Worm (Caenorhabditis elegans) whole organism, late embryonic: ENCODE data around the gene F35H8.2.

Source experiments
- K09A11.1 ChIP-seq: sonication (generic microtip); optimal IDR thresholded peaks from 2 replicates; lab custom pipeline; 2017; ENCODE audit warnings: antibody characterized with exemption, mild to moderate bottlenecking, missing genetic modification characterization, missing compliant biosample characterization; ENCODE audit not compliant: insufficient read depth
- T23F11.4 ChIP-seq: fragments of 200-800 bp; sonication (Bioruptor generic); optimal IDR thresholded peaks from 2 replicates; lab custom pipeline; 2018; ENCODE audit warnings: mild to moderate bottlenecking, missing genetic modification characterization, missing compliant biosample characterization
- ama-1 ChIP-seq: fragments of 150-350 bp; optimal IDR thresholded peaks from 2 replicates; lab custom pipeline; 2014
- ceh-14 ChIP-seq: sonication (generic microtip); optimal IDR thresholded peaks from 2 replicates; lab custom pipeline; 2016; ENCODE audit warnings: missing genotype, missing genetic modification characterization, missing compliant biosample characterization
- ceh-18 ChIP-seq: sonication (generic microtip); optimal IDR thresholded peaks from 2 replicates; lab custom pipeline; 2016; ENCODE audit warnings: missing genetic modification characterization, missing compliant biosample characterization
- ceh-19 ChIP-seq: fragments of 200-800 bp; sonication (Bioruptor generic); optimal IDR thresholded peaks from 2 replicates; lab custom pipeline; 2018; ENCODE audit warnings: mild to moderate bottlenecking, missing genetic modification characterization, missing compliant biosample characterization
- ceh-2 ChIP-seq: sonication (generic microtip); optimal IDR thresholded peaks from 2 replicates; lab custom pipeline; 2016; ENCODE audit warnings: missing genotype, missing genetic modification characterization, missing compliant biosample characterization
- ceh-22 ChIP-seq: sonication (generic microtip); optimal IDR thresholded peaks from 2 replicates; lab custom pipeline; 2017; ENCODE audit warnings: missing biosample characterization, missing genetic modification characterization
- ceh-24 ChIP-seq: sonication (generic microtip); optimal IDR thresholded peaks from 2 replicates; lab custom pipeline; 2016; ENCODE audit warnings: mild to moderate bottlenecking, missing genetic modification characterization, missing compliant biosample characterization
- ceh-34 ChIP-seq: sonication (generic microtip); optimal IDR thresholded peaks from 2 replicates; lab custom pipeline; 2016; ENCODE audit warnings: mild to moderate bottlenecking, missing genetic modification characterization, missing compliant biosample characterization
- ceh-45 ChIP-seq: fragments of 200-800 bp; sonication (Bioruptor generic); IDR thresholded peaks from 2 replicates; pipeline ENCODE4 v1.3.6; 2022; ENCODE audit warnings: missing genetic modification reagents, missing genetic modification characterization, missing compliant biosample characterization
- ceh-6 ChIP-seq: fragments of 200-800 bp; sonication (Bioruptor generic); optimal IDR thresholded peaks from 2 replicates; lab custom pipeline; 2018; ENCODE audit warnings: mild to moderate bottlenecking, missing genetic modification characterization, missing compliant biosample characterization
- ceh-9 ChIP-seq: sonication (generic microtip); optimal IDR thresholded peaks from 2 replicates; lab custom pipeline; 2016; ENCODE audit warnings: mild to moderate bottlenecking, missing genetic modification characterization, inconsistent platforms, missing compliant biosample characterization
- dmd-4 ChIP-seq: sonication (generic microtip); optimal IDR thresholded peaks from 2 replicates; lab custom pipeline; 2016; ENCODE audit warnings: borderline replicate concordance, missing genetic modification characterization, missing compliant biosample characterization
- dve-1 ChIP-seq: sonication (generic microtip); optimal IDR thresholded peaks from 2 replicates; lab custom pipeline; 2017; ENCODE audit warnings: antibody characterized with exemption, mild to moderate bottlenecking, missing genetic modification characterization, missing compliant biosample characterization
- elt-4 ChIP-seq: sonication (generic microtip); optimal IDR thresholded peaks from 2 replicates; lab custom pipeline; 2016; ENCODE audit warnings: missing genetic modification characterization, missing compliant biosample characterization
- ets-4 ChIP-seq: sonication (generic microtip); optimal IDR thresholded peaks from 2 replicates; lab custom pipeline; 2016; ENCODE audit warnings: missing genetic modification characterization, missing compliant biosample characterization
- eyg-1 ChIP-seq: sonication (generic microtip); optimal IDR thresholded peaks from 2 replicates; lab custom pipeline; 2016; ENCODE audit warnings: missing genotype, missing genetic modification characterization, missing compliant biosample characterization
- fax-1 ChIP-seq: sonication (generic microtip); optimal IDR thresholded peaks from 2 replicates; lab custom pipeline; 2016; ENCODE audit warnings: missing genotype, missing genetic modification characterization, missing compliant biosample characterization
- fkh-10 ChIP-seq: fragments of 150-350 bp; optimal IDR thresholded peaks from 2 replicates; lab custom pipeline; 2014; ENCODE audit warnings: missing biosample characterization, missing genetic modification reagents, missing genetic modification characterization
- hlh-13 ChIP-seq: fragments of 200-800 bp; sonication (Bioruptor generic); optimal IDR thresholded peaks from 2 replicates; lab custom pipeline; 2018; ENCODE audit warnings: mild to moderate bottlenecking, missing genetic modification characterization, missing compliant biosample characterization
- hlh-15 ChIP-seq: sonication (generic microtip); optimal IDR thresholded peaks from 2 replicates; lab custom pipeline; 2016; ENCODE audit warnings: missing genetic modification characterization, missing compliant biosample characterization
- hlh-30 ChIP-seq: sonication (generic microtip); optimal IDR thresholded peaks from 2 replicates; lab custom pipeline; 2017; ENCODE audit warnings: antibody characterized with exemption, missing genetic modification characterization, missing compliant biosample characterization; ENCODE audit not compliant: insufficient read depth
- hlh-6 ChIP-seq: sonication (generic microtip); optimal IDR thresholded peaks from 2 replicates; lab custom pipeline; 2016; ENCODE audit warnings: missing genotype, missing genetic modification characterization, missing compliant biosample characterization
- hlh-8 ChIP-seq: sonication (generic microtip); optimal IDR thresholded peaks from 2 replicates; lab custom pipeline; 2016; ENCODE audit warnings: missing genotype, missing genetic modification characterization, missing compliant biosample characterization
- lim-6 ChIP-seq: sonication (generic microtip); optimal IDR thresholded peaks from 2 replicates; lab custom pipeline; 2016; ENCODE audit warnings: missing genetic modification characterization, missing compliant biosample characterization
- madf-2 ChIP-seq: sonication (generic microtip); optimal IDR thresholded peaks from 2 replicates; lab custom pipeline; 2017; ENCODE audit warnings: missing genetic modification characterization, missing compliant biosample characterization
- mec-3 ChIP-seq: sonication (generic microtip); optimal IDR thresholded peaks from 2 replicates; lab custom pipeline; 2016; ENCODE audit warnings: borderline replicate concordance, missing genetic modification characterization, missing compliant biosample characterization
- nfya-1 ChIP-seq: sonication (generic microtip); optimal IDR thresholded peaks from 2 replicates; lab custom pipeline; 2017; ENCODE audit warnings: missing genetic modification characterization, mild to moderate bottlenecking, missing compliant biosample characterization, antibody characterized with exemption, moderate library complexity
- npax-4 ChIP-seq: sonication (generic microtip); optimal IDR thresholded peaks from 2 replicates; lab custom pipeline; 2016; ENCODE audit warnings: missing genetic modification characterization, missing compliant biosample characterization
- pag-3 ChIP-seq: sonication (generic microtip); optimal IDR thresholded peaks from 2 replicates; lab custom pipeline; 2016; ENCODE audit warnings: missing compliant biosample characterization, missing genetic modification characterization, borderline replicate concordance
- pat-9 ChIP-seq: fragments of 200-800 bp; sonication (Bioruptor generic); optimal IDR thresholded peaks from 2 replicates; lab custom pipeline; 2018; ENCODE audit warnings: mild to moderate bottlenecking, missing genetic modification characterization, moderate library complexity, missing compliant biosample characterization
- pqm-1 ChIP-seq: sonication (generic microtip); optimal IDR thresholded peaks from 2 replicates; lab custom pipeline; 2016; ENCODE audit warnings: missing genetic modification characterization, missing compliant biosample characterization
- pros-1 ChIP-seq: fragments of 150-350 bp; optimal IDR thresholded peaks from 2 replicates; lab custom pipeline; 2014; ENCODE audit warnings: missing biosample characterization, missing genetic modification reagents, missing genetic modification characterization
- rnt-1 ChIP-seq: sonication (generic microtip); optimal IDR thresholded peaks from 2 replicates; lab custom pipeline; 2016; ENCODE audit warnings: missing genetic modification characterization, missing compliant biosample characterization
- sox-2 ChIP-seq: fragments of 200-800 bp; sonication (Bioruptor generic); IDR thresholded peaks from 2 replicates; pipeline ENCODE4 v1.3.6; 2022; ENCODE audit warnings: missing genetic modification reagents, missing genetic modification characterization, missing compliant biosample characterization
- sox-4 ChIP-seq: sonication (generic microtip); optimal IDR thresholded peaks from 2 replicates; lab custom pipeline; 2017; ENCODE audit warnings: mild to moderate bottlenecking, missing genetic modification characterization, inconsistent platforms, missing compliant biosample characterization
- syd-9 ChIP-seq: sonication (generic microtip); optimal IDR thresholded peaks from 2 replicates; lab custom pipeline; 2016; ENCODE audit warnings: mild to moderate bottlenecking, missing genetic modification characterization, moderate library complexity, missing compliant biosample characterization
- unc-3 ChIP-seq, 2 experiments: fragments of 200-800 bp in 1 of 2; sonication (Bioruptor generic) in 1 of 2; sonication (generic microtip) in 1 of 2; conservative IDR thresholded peaks in 1 of 2; optimal IDR thresholded peaks in 1 of 2; 2 replicates each; pipeline versions ENCODE4 v1.3.6 to Lab custom; 2016 to 2022; ENCODE audit warnings: missing compliant biosample characterization in 2 of 2, missing genetic modification characterization in 2 of 2, missing genetic modification reagents in 1 of 2
- unc-42 ChIP-seq: sonication (generic microtip); optimal IDR thresholded peaks from 2 replicates; lab custom pipeline; 2016; ENCODE audit warnings: missing genotype, missing genetic modification characterization, missing compliant biosample characterization
- unc-55 ChIP-seq: sonication (generic microtip); optimal IDR thresholded peaks from 2 replicates; lab custom pipeline; 2017; ENCODE audit warnings: missing biosample characterization, missing genetic modification reagents, missing genetic modification characterization
- unc-86 ChIP-seq: sonication (generic microtip); optimal IDR thresholded peaks from 2 replicates; lab custom pipeline; 2016; ENCODE audit warnings: missing genetic modification characterization, missing compliant biosample characterization

Gene F35H8.2

ce11 chrII:9600022-9600722 lies 44.9 kb downstream of the F35H8.2 start:
- no peak for TF ChIP-seq ceh-22 (tag; lab: Kevin White, UChicago)
- no peak for TF ChIP-seq ama-1 (lab: Kevin White, UChicago)
- TF ChIP-seq elt-4 (tag; lab: Kevin White, UChicago), result no peak
- TF ChIP-seq madf-2, result no peak
- TF ChIP-seq ceh-6 (GFP tag; lab: Kevin White, UChicago), result no peak
- TF ChIP-seq dve-1, result no peak
- no peak for TF ChIP-seq ceh-45 (GFP tag; lab: Robert Waterston, UW)
- no peak for TF ChIP-seq sox-2 (GFP tag; lab: Robert Waterston, UW)
- no peak for TF ChIP-seq ceh-9 (tag; lab: Kevin White, UChicago)
- no peak for TF ChIP-seq pat-9 (tag; lab: Kevin White, UChicago)
- no peak for TF ChIP-seq ceh-24
- TF ChIP-seq unc-42 (tag; lab: Kevin White, UChicago), result no peak
- no peak for TF ChIP-seq unc-86 (tag; lab: Kevin White, UChicago)
- no peak for TF ChIP-seq ceh-2
- TF ChIP-seq unc-55 (GFP tag; lab: Kevin White, UChicago), result no peak
- TF ChIP-seq unc-3 (GFP tag; conservative IDR thresholded peaks at IDR 0.05; lab: Robert Waterston, UW), result no peak
- TF ChIP-seq unc-3 (tag; optimal IDR thresholded peaks at IDR 0.05; lab: Kevin White, UChicago), result no peak
- no peak for TF ChIP-seq ceh-34 (tag; lab: Kevin White, UChicago)

- peak; percentile 29 for TF ChIP-seq rnt-1 (tag; lab: Kevin White, UChicago)
- TF ChIP-seq hlh-30 (tag; lab: Kevin White, UChicago), result peak; percentile 40
- TF ChIP-seq ceh-45 (GFP tag; lab: Robert Waterston, UW), result no peak
- TF ChIP-seq ets-4 (tag; lab: Kevin White, UChicago), result no peak
- TF ChIP-seq pqm-1, result no peak
- peak; percentile 76 for TF ChIP-seq unc-55 (GFP tag; lab: Kevin White, UChicago)
- TF ChIP-seq ceh-9 (tag; lab: Kevin White, UChicago), result no peak
These were observed 45.8 kb downstream of the F35H8.2 start for ce11 chrII:9601069-9601468.

- peak; percentile 40 for TF ChIP-seq hlh-30 (tag; lab: Kevin White, UChicago)
- no peak for TF ChIP-seq mec-3 (tag; lab: Kevin White, UChicago)
- TF ChIP-seq pros-1, result no peak
- TF ChIP-seq dve-1, result no peak
- TF ChIP-seq npax-4, result no peak
These were observed 46.4 kb downstream of the F35H8.2 start for ce11 chrII:9601679-9602078.

- TF ChIP-seq hlh-6 (tag; lab: Kevin White, UChicago), result no peak
- TF ChIP-seq syd-9 (tag; lab: Kevin White, UChicago), result no peak
- no peak for TF ChIP-seq nfya-1 (tag; lab: Kevin White, UChicago)
- TF ChIP-seq pag-3, result no peak
These were observed 47.3 kb downstream of the F35H8.2 start for ce11 chrII:9602566-9602965.

ce11 chrII:9603419-9603818 lies 48.1 kb downstream of the F35H8.2 start:
- TF ChIP-seq ceh-14 (no peak), sox-4 (tag; lab: Kevin White, UChicago) (no peak), ceh-19 (GFP tag; lab: Kevin White, UChicago) (no peak), ceh-9 (tag; lab: Kevin White, UChicago) (no peak), ets-4 (tag; lab: Kevin White, UChicago) (no peak), hlh-15 (tag; lab: Kevin White, UChicago) (no peak), ceh-45 (GFP tag; lab: Robert Waterston, UW) (no peak), eyg-1 (tag; lab: Kevin White, UChicago) (no peak), unc-55 (GFP tag; lab: Kevin White, UChicago) (peak; percentile 85), mec-3 (tag; lab: Kevin White, UChicago) (no peak), pat-9 (tag; lab: Kevin White, UChicago) (no peak), ama-1 (lab: Kevin White, UChicago) (no peak), hlh-13 (GFP tag; lab: Kevin White, UChicago) (no peak), K09A11.1 (no peak), dmd-4 (no peak), fkh-10 (GFP tag; lab: Kevin White, UChicago) (no peak), pros-1 (peak; percentile 41), ceh-2 (no peak), T23F11.4 (GFP tag; lab: Kevin White, UChicago) (no peak), ceh-18 (tag; lab: Kevin White, UChicago) (peak; percentile 84), npax-4 (no peak), lim-6 (tag; lab: Kevin White, UChicago) (no peak), hlh-8 (no peak), fax-1 (tag; lab: Kevin White, UChicago) (no peak), ceh-6 (GFP tag; lab: Kevin White, UChicago) (no peak)
